Fruit fly (Drosophila melanogaster) whole organism, embryonic: ENCODE measurements around the gene CG8630.

ENCODE experiments used
- Adf1 ChIP-seq: fragments of 200-800 bp; sonication (Bioruptor generic); IDR thresholded peaks from 2 replicates; pipeline ENCODE4 v1.3.6; 2022; ENCODE audit warnings: missing biosample characterization, missing genetic modification characterization
- Awh ChIP-seq: fragments of 200-800 bp; sonication (Bioruptor generic); IDR thresholded peaks from 2 replicates; pipeline ENCODE4, ENCODE4 v1.3.6; 2022; ENCODE audit warnings: missing biosample characterization, missing genetic modification characterization
- Blimp-1 ChIP-seq: fragments of 200-800 bp; sonication (Bioruptor generic); optimal IDR thresholded peaks from 3 replicates; lab custom pipeline; 2018; ENCODE audit warnings: missing biosample characterization, missing genetic modification characterization, mild to moderate bottlenecking, moderate library complexity, missing genetic modification reagents
- CG10147 ChIP-seq: fragments of 200-800 bp; sonication (Bioruptor generic); optimal IDR thresholded peaks from 2 replicates; lab custom pipeline; 2019; ENCODE audit warnings: missing biosample characterization, mild to moderate bottlenecking, missing genetic modification characterization, moderate library complexity
- CG10321 ChIP-seq: fragments of 200-800 bp; sonication (Bioruptor generic); IDR thresholded peaks from 2 replicates; pipeline ENCODE4 v1.3.6; 2022; ENCODE audit warnings: missing biosample characterization, missing genetic modification characterization
- CG11398 ChIP-seq: fragments of 200-800 bp; sonication (Bioruptor generic); optimal IDR thresholded peaks from 2 replicates; lab custom pipeline; 2016; ENCODE audit warnings: missing biosample characterization, missing genetic modification characterization
- CG11504 ChIP-seq: fragments of 200-800 bp; sonication (Bioruptor generic); optimal IDR thresholded peaks from 3 replicates; lab custom pipeline; 2019; ENCODE audit warnings: missing biosample characterization, mild to moderate bottlenecking, missing genetic modification characterization, moderate library complexity
- CG11560 ChIP-seq: fragments of 200-800 bp; sonication (Bioruptor generic); IDR thresholded peaks from 3 replicates; pipeline ENCODE4 v1.3.6; 2022; ENCODE audit warnings: missing biosample characterization, missing genetic modification characterization
- CG11696 ChIP-seq: fragments of 200-800 bp; sonication (Bioruptor generic); IDR thresholded peaks from 2 replicates; pipeline ENCODE4 v1.3.6; 2022; ENCODE audit warnings: missing biosample characterization, missing genetic modification characterization
- CG12236 ChIP-seq: fragments of 200-800 bp; sonication (Bioruptor generic); optimal IDR thresholded peaks from 2 replicates; lab custom pipeline; 2016; ENCODE audit warnings: missing biosample characterization, missing genetic modification characterization
- CG13287 ChIP-seq: fragments of 200-800 bp; sonication (Bioruptor generic); IDR thresholded peaks from 2 replicates; pipeline ENCODE4 v1.3.6; 2022; ENCODE audit warnings: missing biosample characterization, missing genetic modification characterization; ENCODE audit not compliant: partially characterized antibody
- CG13424 ChIP-seq: fragments of 200-800 bp; sonication (Bioruptor generic); optimal IDR thresholded peaks from 2 replicates; lab custom pipeline; 2019; ENCODE audit warnings: missing biosample characterization, mild to moderate bottlenecking, missing genetic modification characterization, moderate library complexity
- CG1603 ChIP-seq: fragments of 200-800 bp; sonication (Bioruptor generic); optimal IDR thresholded peaks from 2 replicates; lab custom pipeline; 2019; ENCODE audit warnings: missing biosample characterization, mild to moderate bottlenecking, missing genetic modification characterization, moderate library complexity
- CG17385 ChIP-seq: fragments of 200-800 bp; sonication (Bioruptor generic); optimal IDR thresholded peaks from 3 replicates; lab custom pipeline; 2018; ENCODE audit warnings: missing biosample characterization, mild to moderate bottlenecking, missing genetic modification characterization
- CG17612 ChIP-seq: fragments of 200-800 bp; sonication (Bioruptor generic); IDR thresholded peaks from 2 replicates; pipeline ENCODE4 v1.3.6; 2022; ENCODE audit warnings: missing biosample characterization, missing genetic modification characterization
- CG18262 ChIP-seq: fragments of 200-800 bp; optimal IDR thresholded peaks from 3 replicates; lab custom pipeline; 2019; ENCODE audit warnings: missing biosample characterization, mild to moderate bottlenecking, missing genetic modification characterization, moderate library complexity
- CG18599 ChIP-seq: fragments of 200-800 bp; sonication (Bioruptor generic); optimal IDR thresholded peaks from 3 replicates; lab custom pipeline; 2017; ENCODE audit warnings: missing biosample characterization, missing genetic modification characterization, mild to moderate bottlenecking, moderate library complexity, missing genetic modification reagents
- CG2875 ChIP-seq: fragments of 200-800 bp; sonication (Bioruptor generic); optimal IDR thresholded peaks from 2 replicates; lab custom pipeline; 2017; ENCODE audit warnings: missing biosample characterization, mild to moderate bottlenecking, missing genetic modification characterization, missing genetic modification reagents
- CG31224 ChIP-seq: fragments of 200-800 bp; sonication (Bioruptor generic); IDR thresholded peaks from 2 replicates; pipeline ENCODE4 v1.3.6; 2022; ENCODE audit warnings: missing biosample characterization, missing genetic modification characterization
- CG32532 ChIP-seq: fragments of 200-800 bp; sonication (Bioruptor generic); IDR thresholded peaks from 2 replicates; pipeline ENCODE4 v1.3.6; 2022; ENCODE audit warnings: missing biosample characterization, missing genetic modification characterization
- CG3838 ChIP-seq: fragments of 200-800 bp; sonication (Bioruptor generic); optimal IDR thresholded peaks from 3 replicates; lab custom pipeline; 2016; ENCODE audit warnings: missing biosample characterization, missing genetic modification characterization
- CG6689 ChIP-seq: fragments of 200-800 bp; sonication (Bioruptor generic); IDR thresholded peaks from 2 replicates; pipeline ENCODE4 v1.3.6; 2022; ENCODE audit warnings: missing biosample characterization, missing genetic modification characterization
- CG7556 ChIP-seq: fragments of 200-800 bp; sonication (Bioruptor generic); optimal IDR thresholded peaks from 2 replicates; lab custom pipeline; 2017; ENCODE audit warnings: missing biosample characterization, mild to moderate bottlenecking, missing genetic modification characterization
- CG7839 ChIP-seq: fragments of 200-800 bp; sonication (Bioruptor generic); optimal IDR thresholded peaks from 3 replicates; lab custom pipeline; 2018; ENCODE audit warnings: missing biosample characterization, mild to moderate bottlenecking, missing genetic modification characterization, moderate library complexity
- CG8388 ChIP-seq: fragments of 200-800 bp; sonication (Bioruptor generic); optimal IDR thresholded peaks from 2 replicates; lab custom pipeline; 2019; ENCODE audit warnings: missing biosample characterization, mild to moderate bottlenecking, missing genetic modification characterization, moderate library complexity
- CoRest ChIP-seq: fragments of 200-800 bp; sonication (Bioruptor generic); optimal IDR thresholded peaks from 3 replicates; lab custom pipeline; 2018; ENCODE audit warnings: missing biosample characterization, mild to moderate bottlenecking, missing genetic modification characterization, moderate library complexity
- D ChIP-seq, 2 experiments: fragments of 200-800 bp in 1 of 2; fragments of >200 bp in 1 of 2; sonication (Bioruptor generic) in 1 of 2; optimal IDR thresholded peaks; 2 replicates in 1 of 2; 3 replicates in 1 of 2; lab custom pipeline; 2017; ENCODE audit warnings: mild to moderate bottlenecking in 1 of 2, missing biosample characterization in 1 of 2, missing genetic modification characterization in 1 of 2, missing genetic modification reagents in 1 of 2
- Lhr ChIP-seq: fragments of 200-800 bp; sonication (Bioruptor generic); optimal IDR thresholded peaks from 3 replicates; lab custom pipeline; 2017; ENCODE audit warnings: mild to moderate bottlenecking, missing biosample characterization, missing genetic modification reagents, missing genetic modification characterization
- Meics ChIP-seq: fragments of 200-800 bp; sonication (Bioruptor generic); optimal IDR thresholded peaks from 2 replicates; lab custom pipeline; 2017; ENCODE audit warnings: missing biosample characterization, mild to moderate bottlenecking, missing genetic modification characterization
- Mes4 ChIP-seq: fragments of 200-800 bp; sonication (Bioruptor generic); optimal IDR thresholded peaks from 2 replicates; lab custom pipeline; 2016; ENCODE audit warnings: missing biosample characterization, missing genetic modification characterization
- Mrtf ChIP-seq: fragments of 200-800 bp; sonication (Bioruptor generic); IDR thresholded peaks from 3 replicates; pipeline ENCODE4 v1.3.6; 2022; ENCODE audit warnings: missing biosample characterization, missing genetic modification characterization
- Nf-YC ChIP-seq: fragments of 200-800 bp; optimal IDR thresholded peaks from 3 replicates; lab custom pipeline; 2019; ENCODE audit warnings: missing biosample characterization, mild to moderate bottlenecking, missing genetic modification characterization, moderate library complexity
- Opbp ChIP-seq: fragments of 200-800 bp; sonication (Bioruptor generic); IDR thresholded peaks from 3 replicates; pipeline ENCODE4 v1.3.6; 2022; ENCODE audit warnings: missing biosample characterization, missing genetic modification characterization; ENCODE audit not compliant: partially characterized antibody
- Sox100B ChIP-seq: fragments of 200-800 bp; sonication (Bioruptor generic); optimal IDR thresholded peaks from 3 replicates; lab custom pipeline; 2018; ENCODE audit warnings: missing biosample characterization, mild to moderate bottlenecking, missing genetic modification characterization
- Sox102F ChIP-seq: fragments of 200-800 bp; sonication (Bioruptor generic); optimal IDR thresholded peaks from 2 replicates; lab custom pipeline; 2018; ENCODE audit warnings: missing biosample characterization, mild to moderate bottlenecking, missing genetic modification characterization, moderate library complexity
- Tbp ChIP-seq: fragments of >200 bp; optimal IDR thresholded peaks from 2 replicates; lab custom pipeline; 2018; ENCODE audit warnings: missing biosample characterization, missing genetic modification characterization
- amos ChIP-seq: fragments of 200-800 bp; sonication (Bioruptor generic); IDR thresholded peaks from 2 replicates; pipeline ENCODE4 v1.3.6; 2022; ENCODE audit warnings: missing biosample characterization, missing genetic modification characterization; ENCODE audit not compliant: partially characterized antibody
- aop ChIP-seq: fragments of 200-800 bp; sonication (Bioruptor generic); IDR thresholded peaks from 2 replicates; pipeline ENCODE4 v1.3.6; 2022; ENCODE audit warnings: missing biosample characterization, missing genetic modification characterization
- ash1 ChIP-seq: fragments of 200-800 bp; sonication (Bioruptor generic); optimal IDR thresholded peaks from 2 replicates; lab custom pipeline; 2018; ENCODE audit warnings: missing biosample characterization, mild to moderate bottlenecking, missing genetic modification characterization
- da ChIP-seq: fragments of 200-800 bp; sonication (Bioruptor generic); optimal IDR thresholded peaks from 2 replicates; lab custom pipeline; 2016; ENCODE audit warnings: missing biosample characterization, missing genetic modification characterization
- dati ChIP-seq: fragments of 200-800 bp; sonication (Bioruptor generic); IDR thresholded peaks from 2 replicates; pipeline ENCODE4 v1.3.6; 2022; ENCODE audit warnings: missing biosample characterization, missing genetic modification characterization
- eyg ChIP-seq: fragments of 200-800 bp; sonication (Bioruptor generic); optimal IDR thresholded peaks from 3 replicates; lab custom pipeline; 2016; ENCODE audit warnings: missing biosample characterization, missing genetic modification characterization
- gcm ChIP-seq: fragments of 200-800 bp; sonication (Bioruptor generic); optimal IDR thresholded peaks from 2 replicates; lab custom pipeline; 2019; ENCODE audit warnings: missing biosample characterization, mild to moderate bottlenecking, missing genetic modification characterization, moderate library complexity
- gsb-n ChIP-seq: fragments of 200-800 bp; sonication (Bioruptor generic); optimal IDR thresholded peaks from 3 replicates; lab custom pipeline; 2018; ENCODE audit warnings: missing biosample characterization, mild to moderate bottlenecking, missing genetic modification characterization
- kah ChIP-seq: fragments of 200-800 bp; sonication (Bioruptor generic); optimal IDR thresholded peaks from 2 replicates; lab custom pipeline; 2018; ENCODE audit warnings: missing biosample characterization, mild to moderate bottlenecking, missing genetic modification characterization
- lilli ChIP-seq: fragments of 200-800 bp; sonication (Bioruptor generic); optimal IDR thresholded peaks from 3 replicates; lab custom pipeline; 2016; ENCODE audit warnings: missing biosample characterization, missing genetic modification characterization
- lmd ChIP-seq: fragments of 200-800 bp; sonication (Bioruptor generic); IDR thresholded peaks from 2 replicates; pipeline ENCODE4 v1.3.6; 2022; ENCODE audit warnings: missing biosample characterization, missing genetic modification characterization
- lola ChIP-seq, 3 experiments: fragments of >200 bp in 2 of 3; fragments of 200-800 bp in 1 of 3; sonication (Bioruptor generic) in 1 of 3; optimal IDR thresholded peaks; 2 replicates each; lab custom pipeline; 2017 to 2019; ENCODE audit warnings: missing biosample characterization in 3 of 3, missing genetic modification characterization in 3 of 3, mild to moderate bottlenecking in 1 of 3, moderate library complexity in 1 of 3
- trem ChIP-seq: fragments of 200-800 bp; optimal IDR thresholded peaks from 3 replicates; lab custom pipeline; 2019; ENCODE audit warnings: missing biosample characterization, mild to moderate bottlenecking, missing genetic modification characterization, moderate library complexity

Gene CG8630

dm6 chr3R:13305318-13305899 lies 25.9 kb downstream of the CG8630 start (continued):
- TF ChIP-seq amos (GFP tag; lab: Robert Waterston, UW) (no peak), Nf-YC (tag; lab: Kevin White, UChicago) (no peak), da (GFP tag; lab: Kevin White, UChicago) (no peak), CG17612 (no peak), CG12236 (GFP tag; lab: Kevin White, UChicago) (no peak), Meics (GFP tag; lab: Kevin White, UChicago) (no peak), lilli (GFP tag; lab: Kevin White, UChicago) (no peak), gcm (GFP tag; lab: Kevin White, UChicago) (no peak), trem (tag; lab: Kevin White, UChicago) (peak; percentile 68), CG8388 (GFP tag; lab: Kevin White, UChicago) (peak; percentile 71), CG18262 (tag; lab: Kevin White, UChicago) (peak; percentile 85), CG10147 (GFP tag; lab: Kevin White, UChicago) (peak; percentile 14), lmd (GFP tag; lab: Robert Waterston, UW) (peak; percentile 20; the same call in 1 of the 2 replicates), CG32532 (GFP tag; lab: Robert Waterston, UW) (no peak), Sox100B (peak; percentile 70), CG11696 (GFP tag; lab: Robert Waterston, UW) (no peak), aop (GFP tag; lab: Robert Waterston, UW) (no peak), Opbp (GFP tag; lab: Robert Waterston, UW) (no peak), CG13287 (GFP tag; lab: Robert Waterston, UW) (no peak), CG31224 (GFP tag; lab: Robert Waterston, UW) (no peak), D (optimal IDR thresholded peaks at IDR 0.05; lab: Kevin White, UChicago) (no peak), D (GFP tag; optimal IDR thresholded peaks at IDR 0.05; lab: Kevin White, UChicago) (peak; percentile 59), Sox102F (GFP tag; lab: Kevin White, UChicago) (peak; percentile 43), CoRest (tag; lab: Kevin White, UChicago) (peak; percentile 72), CG11560 (tag; lab: Robert Waterston, UW) (no peak), dati (no peak), CG18599 (GFP tag; lab: Kevin White, UChicago) (no peak), eyg (GFP tag; lab: Kevin White, UChicago) (no peak), CG17385 (GFP tag; lab: Kevin White, UChicago) (peak; percentile 48), CG13424 (tag; lab: Kevin White, UChicago) (peak; percentile 66), Adf1 (GFP tag; lab: Robert Waterston, UW) (no peak), Mrtf (GFP tag; lab: Robert Waterston, UW) (no peak), Tbp (GFP tag; lab: Kevin White, UChicago) (no peak), CG6689 (0 out of 2 replicates have a peak, but pooled peaks have one; percentile 51), Mes4 (GFP tag; lab: Kevin White, UChicago) (no peak), CG7556 (peak; percentile 69), CG3838 (GFP tag; lab: Kevin White, UChicago) (no peak), CG10321 (no peak), gsb-n (peak; percentile 73), Lhr (GFP tag; lab: Kevin White, UChicago) (peak; percentile 31), Awh (no peak), CG2875 (peak; percentile 48), CG7839 (tag; lab: Kevin White, UChicago) (peak; percentile 64), CG11504 (peak; percentile 75), ash1 (GFP tag; lab: Kevin White, UChicago) (no peak), CG1603 (no peak), kah (peak; percentile 5), lola (GFP tag; optimal IDR thresholded peaks at IDR 0.05; lab: Kevin White, UChicago) (peak in 1 of 3 experiments; percentile 90), CG11398 (GFP tag; lab: Kevin White, UChicago) (no peak), Blimp-1 (GFP tag; lab: Kevin White, UChicago) (no peak)
